Worm (Caenorhabditis elegans) whole organism, young adult: ENCODE measurements around the gene F46E10.3.

Experiments
- B0019.2 ChIP-seq: fragments of 200-800 bp; sonication (Bioruptor generic); conservative IDR thresholded peaks from 2 replicates; pipeline ENCODE4 v1.3.6; 2022; ENCODE audit warnings: missing genetic modification reagents, missing genetic modification characterization, missing compliant biosample characterization
- C06A6.2 ChIP-seq: fragments of 200-800 bp; sonication (Bioruptor generic); conservative IDR thresholded peaks from 2 replicates; pipeline ENCODE4 v1.3.6; 2022; ENCODE audit warnings: missing genetic modification characterization, missing compliant biosample characterization
- C17E4.6 ChIP-seq: fragments of 200-800 bp; sonication (Bioruptor generic); IDR thresholded peaks from 2 replicates; pipeline ENCODE4 v1.3.6; 2022; ENCODE audit warnings: missing genetic modification reagents, missing genetic modification characterization, missing compliant biosample characterization
- F37B4.10 ChIP-seq: fragments of 200-800 bp; sonication (Bioruptor generic); IDR thresholded peaks from 2 replicates; pipeline ENCODE4 v1.3.6; 2022; ENCODE audit warnings: missing genetic modification characterization, missing compliant biosample characterization
- F39B2.1 ChIP-seq: fragments of 200-800 bp; sonication (Bioruptor generic); IDR thresholded peaks from 2 replicates; pipeline ENCODE4 v1.3.6; 2022; ENCODE audit warnings: missing genetic modification reagents, missing genetic modification characterization, missing compliant biosample characterization
- T26A5.8 ChIP-seq: sonication (generic microtip); optimal IDR thresholded peaks from 2 replicates; lab custom pipeline; 2016; ENCODE audit warnings: missing genetic modification characterization, missing compliant biosample characterization
- Y53F4B.3 ChIP-seq: fragments of 200-800 bp; sonication (Bioruptor generic); IDR thresholded peaks from 2 replicates; pipeline ENCODE4 v1.3.6; 2022; ENCODE audit warnings: missing genetic modification reagents, missing genetic modification characterization, missing compliant biosample characterization
- athp-1 ChIP-seq: sonication (generic microtip); optimal IDR thresholded peaks from 2 replicates; lab custom pipeline; 2017; ENCODE audit warnings: mild to moderate bottlenecking, missing genetic modification characterization, missing compliant biosample characterization
- ceh-100 ChIP-seq: fragments of 200-800 bp; sonication (Bioruptor generic); IDR thresholded peaks from 2 replicates; pipeline ENCODE4 v1.3.6; 2022; ENCODE audit warnings: missing genetic modification reagents, missing genetic modification characterization, missing compliant biosample characterization
- ceh-27 ChIP-seq: fragments of 200-800 bp; sonication (Bioruptor generic); optimal IDR thresholded peaks from 2 replicates; lab custom pipeline; 2018; ENCODE audit warnings: mild to moderate bottlenecking, missing genetic modification characterization, moderate library complexity, missing compliant biosample characterization
- chd-7 ChIP-seq: sonication (generic microtip); optimal IDR thresholded peaks from 2 replicates; lab custom pipeline; 2016; ENCODE audit warnings: mild to moderate bottlenecking, missing genetic modification characterization, moderate library complexity, missing compliant biosample characterization
- egl-18 ChIP-seq: fragments of 200-800 bp; sonication (Bioruptor generic); IDR thresholded peaks from 2 replicates; pipeline ENCODE4 v1.3.6; 2022; ENCODE audit warnings: missing genetic modification reagents, missing genetic modification characterization, missing compliant biosample characterization
- egrh-3 ChIP-seq: fragments of 200-800 bp; sonication (Bioruptor generic); IDR thresholded peaks from 2 replicates; pipeline ENCODE4 v1.3.6; 2022; ENCODE audit warnings: missing genetic modification reagents, missing genetic modification characterization, missing compliant biosample characterization
- ets-4 ChIP-seq: fragments of 200-800 bp; sonication (Bioruptor generic); optimal IDR thresholded peaks from 2 replicates; lab custom pipeline; 2018; ENCODE audit warnings: mild to moderate bottlenecking, missing genetic modification characterization, missing compliant biosample characterization
- hmg-1.2 ChIP-seq: fragments of 200-800 bp; sonication (Bioruptor generic); IDR thresholded peaks from 2 replicates; pipeline ENCODE4 v1.3.6; 2022; ENCODE audit warnings: missing genetic modification reagents, missing genetic modification characterization, missing compliant biosample characterization
- lin-26 ChIP-seq: fragments of 200-800 bp; sonication (Bioruptor generic); IDR thresholded peaks from 2 replicates; pipeline ENCODE4 v1.3.6; 2022; ENCODE audit warnings: missing genetic modification reagents, missing genetic modification characterization, missing compliant biosample characterization
- lin-35 ChIP-seq, 3 experiments: fragments of 150-350 bp in 2 of 3; sonication (generic microtip) in 1 of 3; optimal IDR thresholded peaks; 2 replicates each; lab custom pipeline; 2014 to 2018; ENCODE audit warnings: missing biosample characterization in 3 of 3, missing genetic modification characterization in 3 of 3, missing genetic modification reagents in 3 of 3
- lin-40 ChIP-seq: sonication (generic microtip); optimal IDR thresholded peaks from 2 replicates; lab custom pipeline; 2016; ENCODE audit warnings: missing genetic modification characterization, mild to moderate bottlenecking, missing compliant biosample characterization, missing genotype, missing genetic modification reagents
- lsy-27 ChIP-seq: sonication (generic microtip); optimal IDR thresholded peaks from 2 replicates; lab custom pipeline; 2017; ENCODE audit warnings: missing genetic modification characterization, mild to moderate bottlenecking, missing compliant biosample characterization, antibody characterized with exemption, missing genotype, borderline replicate concordance; ENCODE audit not compliant: insufficient read depth
- madf-3 ChIP-seq: fragments of 200-800 bp; sonication (Bioruptor generic); IDR thresholded peaks from 2 replicates; pipeline ENCODE4 v1.3.6; 2022; ENCODE audit warnings: missing genetic modification reagents, missing genetic modification characterization, missing compliant biosample characterization
- madf-6 ChIP-seq: fragments of 200-800 bp; sonication (Bioruptor generic); IDR thresholded peaks from 2 replicates; pipeline ENCODE4 v1.3.6; 2022; ENCODE audit warnings: missing genetic modification reagents, missing genetic modification characterization, missing compliant biosample characterization
- madf-8 ChIP-seq: fragments of 200-800 bp; sonication (Bioruptor generic); conservative IDR thresholded peaks from 2 replicates; pipeline ENCODE4 v1.3.6; 2022; ENCODE audit warnings: missing genetic modification reagents, missing genetic modification characterization, missing compliant biosample characterization
- nhr-120 ChIP-seq: fragments of 200-800 bp; sonication (Bioruptor generic); IDR thresholded peaks from 2 replicates; pipeline ENCODE4 v1.3.6; 2022; ENCODE audit warnings: missing genetic modification characterization, missing compliant biosample characterization
- nhr-27 ChIP-seq: fragments of 200-800 bp; sonication (Bioruptor generic); optimal IDR thresholded peaks from 2 replicates; lab custom pipeline; 2018; ENCODE audit warnings: mild to moderate bottlenecking, missing genetic modification characterization, moderate library complexity, missing compliant biosample characterization
- nhr-80 ChIP-seq: sonication (generic microtip); optimal IDR thresholded peaks from 2 replicates; lab custom pipeline; 2016; ENCODE audit warnings: missing genetic modification characterization, missing compliant biosample characterization
- pha-4 ChIP-seq: fragments of 150-350 bp; sonication (generic microtip); optimal IDR thresholded peaks from 2 replicates; lab custom pipeline; 2014; ENCODE audit warnings: missing biosample characterization, missing genetic modification reagents, missing genetic modification characterization
- sea-2 ChIP-seq: fragments of 200-800 bp; sonication (Bioruptor generic); IDR thresholded peaks from 2 replicates; pipeline ENCODE4 v1.3.6; 2022; ENCODE audit warnings: missing genetic modification characterization, missing compliant biosample characterization
- snpc-3.4 ChIP-seq: sonication (generic microtip); optimal IDR thresholded peaks from 2 replicates; lab custom pipeline; 2017; ENCODE audit warnings: missing genetic modification characterization, mild to moderate bottlenecking, missing compliant biosample characterization, antibody characterized with exemption, moderate library complexity, missing genotype, missing genetic modification reagents
- tbx-9 ChIP-seq: sonication (generic microtip); optimal IDR thresholded peaks from 2 replicates; lab custom pipeline; 2016; ENCODE audit warnings: borderline replicate concordance, missing genetic modification characterization, inconsistent platforms, missing compliant biosample characterization
- unc-130 ChIP-seq: sonication (generic microtip); optimal IDR thresholded peaks from 2 replicates; lab custom pipeline; 2016; ENCODE audit warnings: missing genetic modification reagents, missing genetic modification characterization, missing compliant biosample characterization
- ztf-26 ChIP-seq: sonication (generic microtip); optimal IDR thresholded peaks from 2 replicates; lab custom pipeline; 2017; ENCODE audit warnings: missing genetic modification characterization, missing compliant biosample characterization
- ztf-3 ChIP-seq: fragments of 200-800 bp; sonication (Bioruptor generic); optimal IDR thresholded peaks from 2 replicates; lab custom pipeline; 2018; ENCODE audit warnings: mild to moderate bottlenecking, missing genetic modification characterization, missing compliant biosample characterization

The F46E10.3 gene

DNA sequence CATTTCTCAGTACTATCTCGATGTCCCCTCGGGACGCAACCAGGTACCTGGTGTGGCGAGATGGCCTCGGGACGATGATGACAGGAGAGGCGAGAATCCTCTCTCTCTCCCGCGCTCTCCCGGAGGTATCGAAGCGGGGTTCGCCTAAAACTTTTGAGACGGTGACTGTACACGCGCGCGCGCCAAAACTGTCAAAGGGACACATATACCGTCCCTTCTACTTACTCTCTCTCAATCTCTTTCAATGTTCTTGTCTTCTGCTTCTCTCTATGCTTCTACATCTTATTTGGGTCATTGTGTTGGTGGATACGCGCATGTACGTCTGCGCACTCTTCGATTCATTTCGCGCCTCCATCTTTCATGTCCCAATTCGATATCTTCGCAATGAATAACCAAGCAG lies 23.8 kb downstream of the F46E10.3 start (continued):
- TF ChIP-seq athp-1 (tag; lab: Kevin White, UChicago) (no peak), ztf-26 (tag; lab: Kevin White, UChicago) (peak; percentile 5), C06A6.2 (GFP tag; lab: Robert Waterston, UW) (no peak), lin-26 (peak; percentile 26; the same call in 1 of the 2 replicates), C17E4.6 (GFP tag; lab: Robert Waterston, UW) (no peak), snpc-3.4 (tag; lab: Kevin White, UChicago) (no peak), F39B2.1 (GFP tag; lab: Robert Waterston, UW) (no peak), tbx-9 (tag; lab: Kevin White, UChicago) (no peak), sea-2 (GFP tag; lab: Robert Waterston, UW) (no peak)
- TF ChIP-seq, all 124 proteins: peak for 9

DNA sequence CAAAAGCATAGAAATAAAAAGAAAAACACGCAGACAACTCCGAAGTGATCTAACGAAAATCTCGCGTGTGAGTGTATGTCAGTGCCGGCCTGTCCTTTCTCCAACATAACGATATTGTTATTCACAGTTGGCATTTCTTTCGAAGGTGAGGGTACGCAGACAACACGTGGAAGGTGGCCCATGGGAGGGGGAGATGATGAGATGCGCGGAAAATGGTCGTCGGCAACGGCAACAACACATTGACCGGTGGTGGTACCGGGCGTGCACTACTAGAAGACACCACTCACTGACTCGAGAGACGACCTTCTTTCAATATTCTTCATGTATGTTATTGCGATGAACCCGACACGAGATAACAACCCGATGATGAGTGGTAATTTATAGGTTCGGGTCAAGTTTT lies 26.9 kb downstream of the F46E10.3 start:
- no peak for TF ChIP-seq lsy-27 (tag; lab: Kevin White, UChicago)
- TF ChIP-seq madf-3: no peak
- no peak for TF ChIP-seq egl-18 (GFP tag; lab: Robert Waterston, UW)
- no peak for TF ChIP-seq ceh-27 (GFP tag; lab: Kevin White, UChicago)
- no peak for TF ChIP-seq pha-4 (tag; lab: Kevin White, UChicago)
- TF ChIP-seq nhr-80 (tag; lab: Kevin White, UChicago): no peak
- TF ChIP-seq Y53F4B.3: no peak
- no peak for TF ChIP-seq madf-8 (GFP tag; lab: Robert Waterston, UW)
- no peak for TF ChIP-seq F37B4.10
- no peak for TF ChIP-seq nhr-27 (tag; lab: Kevin White, UChicago)
- TF ChIP-seq egrh-3: no peak
- no peak for TF ChIP-seq unc-130 (GFP tag; lab: Kevin White, UChicago)

DNA sequence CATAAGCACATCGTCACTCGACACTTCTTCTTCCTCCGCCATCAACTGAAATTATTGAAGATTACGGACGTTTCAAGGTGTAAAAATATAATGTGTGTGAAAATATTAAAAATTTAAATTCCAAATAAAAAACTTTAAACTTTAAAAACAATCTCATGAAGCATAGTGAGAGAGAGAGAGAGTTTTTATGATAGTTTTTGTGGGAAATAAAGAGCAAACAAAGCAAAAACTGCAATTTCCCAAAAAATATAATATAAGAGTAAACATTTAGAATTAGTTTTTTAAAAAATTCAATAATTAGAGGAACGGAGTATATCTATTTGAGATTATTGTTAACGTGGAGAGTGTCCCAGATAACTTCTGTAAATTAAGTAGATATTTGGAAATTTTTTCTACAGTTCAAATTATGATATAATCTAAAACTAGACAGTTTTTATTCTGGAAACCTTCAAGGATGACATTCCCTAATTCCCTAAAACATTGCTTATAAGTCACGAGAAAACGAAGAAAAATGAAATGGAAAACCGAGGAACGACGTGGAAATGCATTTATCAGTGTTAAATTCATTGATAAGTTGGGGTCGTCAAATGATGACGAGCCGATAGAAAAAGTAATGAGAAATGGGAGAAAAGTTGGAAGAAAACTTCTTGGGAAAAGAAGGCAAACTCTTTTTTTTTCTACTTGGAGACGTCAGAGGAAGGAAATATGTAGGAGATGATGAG lies 28.5 kb downstream of the F46E10.3 start, which contains the start of gene dre-1:
Gene dre-1 (minus strand): TSS at position 51 of the 722 bp plus-strand sequence.
- TF ChIP-seq hmg-1.2 (GFP tag; lab: Robert Waterston, UW) (no peak), nhr-80 (tag; lab: Kevin White, UChicago) (peak; percentile 48)

- no peak for TF ChIP-seq lin-40 (tag; lab: Kevin White, UChicago)
- TF ChIP-seq nhr-27 (tag; lab: Kevin White, UChicago): no peak
- no peak for TF ChIP-seq ets-4 (GFP tag; lab: Kevin White, UChicago)
- no peak for TF ChIP-seq B0019.2 (GFP tag; lab: Robert Waterston, UW)
- no peak for TF ChIP-seq madf-6
- no peak for TF ChIP-seq ceh-100 (GFP tag; lab: Robert Waterston, UW)
- TF ChIP-seq, all 124 proteins: peak for 0
Measured at ce11 chrV:6548309-6548708, 30.2 kb downstream of the F46E10.3 start.

DNA sequence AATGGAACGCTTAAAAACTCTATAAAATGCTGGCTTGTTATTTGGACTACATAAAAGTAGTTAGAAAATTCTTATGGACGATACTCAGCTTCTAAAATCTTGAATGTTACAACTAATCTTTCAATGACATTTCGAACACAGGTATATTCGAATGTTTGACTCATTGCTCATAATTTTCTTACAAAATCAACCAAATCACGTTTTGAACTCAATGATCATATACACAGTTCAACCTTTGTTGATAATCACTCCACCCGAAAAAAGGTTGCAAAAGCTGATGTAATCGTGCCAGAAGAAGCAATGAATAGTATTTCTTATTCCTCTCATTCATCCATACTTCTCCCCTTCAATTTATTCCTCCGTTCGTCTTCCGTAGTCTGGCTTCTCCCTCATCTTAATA lies 31.1 kb downstream of the F46E10.3 start, which contains the start of gene K04A8.20:
Gene K04A8.20 (plus strand): TSS at position 301 of the 400 bp plus-strand sequence.
- TF ChIP-seq nhr-120 (GFP tag; lab: Robert Waterston, UW) (no peak), T26A5.8 (tag; lab: Kevin White, UChicago) (no peak)

DNA sequence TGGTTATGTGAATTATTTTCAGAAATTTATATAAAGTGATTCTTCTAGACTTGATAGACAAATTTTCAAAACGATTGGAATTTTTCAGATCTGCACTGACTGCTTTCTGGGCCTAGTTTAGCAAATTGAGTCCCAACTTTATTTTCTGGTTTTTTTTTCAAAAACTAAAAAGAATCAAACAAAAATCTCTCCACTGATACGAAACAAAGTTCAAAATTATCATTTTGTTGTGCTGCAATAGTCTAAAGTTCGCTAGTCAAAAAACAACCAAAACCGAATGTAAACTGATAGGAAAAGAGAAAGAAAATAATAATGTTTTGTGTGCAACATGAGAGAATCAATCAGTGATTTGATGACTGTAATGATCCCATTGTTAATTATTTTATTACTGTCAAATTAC lies 31.8 kb downstream of the F46E10.3 start, which contains the start of gene lipl-4:
Gene lipl-4 (plus strand): TSS at position 301 of the 400 bp plus-strand sequence.
- TF ChIP-seq ztf-3 (GFP tag; lab: Kevin White, UChicago) (no peak), lsy-27 (tag; lab: Kevin White, UChicago) (no peak), chd-7 (tag; lab: Kevin White, UChicago) (no peak), lin-35 (GFP tag; optimal IDR thresholded peaks at IDR 0.05; lab: Kevin White, UChicago) (no peak)
